Worm (Caenorhabditis elegans): Measurements from ENCODE around the gene ZK938.1.

DNA sequence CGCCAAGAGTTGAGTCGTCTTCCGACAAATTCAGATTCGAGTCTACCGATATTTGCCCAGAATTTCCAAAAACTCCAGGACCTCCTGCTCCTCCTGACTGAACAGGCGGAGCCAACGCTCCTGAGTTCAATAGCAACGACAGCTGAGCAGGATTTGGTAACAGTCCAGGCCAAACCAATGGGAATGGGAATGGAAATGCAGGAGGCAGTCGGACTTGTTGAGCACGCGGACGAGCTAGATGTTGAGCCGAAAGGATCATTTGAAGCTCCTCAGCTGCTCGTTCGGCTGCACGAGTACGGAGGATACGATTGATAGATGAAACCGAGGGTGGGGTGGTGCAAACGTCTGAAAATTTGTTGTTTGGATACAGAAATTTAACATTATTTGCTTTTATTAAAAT, 2.3 kb upstream of the ZK938.1 start:
- TF ChIP-seq him-1 (tag; optimal IDR thresholded peaks at IDR 0.05): no peak
- no peak for TF ChIP-seq W03F9.2 (tag; optimal IDR thresholded peaks at IDR 0.05)
- no peak for TF ChIP-seq dao-5 (tag; optimal IDR thresholded peaks at IDR 0.05)

Measured in whole organism, L4/young adult.